Worm (Caenorhabditis elegans) whole organism, late embryonic: ENCODE measurements around the gene C44H9.6.

Experiments
- C08G9.2 ChIP-seq: sonication (generic microtip); optimal IDR thresholded peaks from 2 replicates; lab custom pipeline; 2016; ENCODE audit warnings: mild to moderate bottlenecking, missing genetic modification characterization, moderate library complexity, missing compliant biosample characterization
- F13H6.1 ChIP-seq: sonication (generic microtip); optimal IDR thresholded peaks from 2 replicates; lab custom pipeline; 2016; ENCODE audit warnings: missing genetic modification characterization, missing compliant biosample characterization
- K02D7.2 ChIP-seq: sonication (generic microtip); optimal IDR thresholded peaks from 2 replicates; lab custom pipeline; 2017; ENCODE audit warnings: mild to moderate bottlenecking, missing genetic modification characterization, missing compliant biosample characterization
- Y22D7AL.16 ChIP-seq: sonication (generic microtip); optimal IDR thresholded peaks from 2 replicates; lab custom pipeline; 2016; ENCODE audit warnings: missing genetic modification characterization, missing compliant biosample characterization
- ahr-1 ChIP-seq: sonication (generic microtip); optimal IDR thresholded peaks from 2 replicates; lab custom pipeline; 2016; ENCODE audit warnings: missing genetic modification characterization, missing compliant biosample characterization
- ama-1 ChIP-seq: fragments of 150-350 bp; optimal IDR thresholded peaks from 2 replicates; lab custom pipeline; 2014
- ceh-14 ChIP-seq: sonication (generic microtip); optimal IDR thresholded peaks from 2 replicates; lab custom pipeline; 2016; ENCODE audit warnings: missing genotype, missing genetic modification characterization, missing compliant biosample characterization
- ceh-18 ChIP-seq: sonication (generic microtip); optimal IDR thresholded peaks from 2 replicates; lab custom pipeline; 2016; ENCODE audit warnings: missing genetic modification characterization, missing compliant biosample characterization
- ceh-19 ChIP-seq: fragments of 200-800 bp; sonication (Bioruptor generic); optimal IDR thresholded peaks from 2 replicates; lab custom pipeline; 2018; ENCODE audit warnings: mild to moderate bottlenecking, missing genetic modification characterization, missing compliant biosample characterization
- ceh-2 ChIP-seq: sonication (generic microtip); optimal IDR thresholded peaks from 2 replicates; lab custom pipeline; 2016; ENCODE audit warnings: missing genotype, missing genetic modification characterization, missing compliant biosample characterization
- ceh-24 ChIP-seq: sonication (generic microtip); optimal IDR thresholded peaks from 2 replicates; lab custom pipeline; 2016; ENCODE audit warnings: mild to moderate bottlenecking, missing genetic modification characterization, missing compliant biosample characterization
- ceh-31 ChIP-seq: sonication (generic microtip); optimal IDR thresholded peaks from 2 replicates; lab custom pipeline; 2016; ENCODE audit warnings: missing genetic modification characterization, missing compliant biosample characterization
- ceh-34 ChIP-seq: sonication (generic microtip); optimal IDR thresholded peaks from 2 replicates; lab custom pipeline; 2016; ENCODE audit warnings: mild to moderate bottlenecking, missing genetic modification characterization, missing compliant biosample characterization
- ceh-48 ChIP-seq: sonication (generic microtip); optimal IDR thresholded peaks from 2 replicates; lab custom pipeline; 2016; ENCODE audit warnings: missing genetic modification characterization, inconsistent platforms, missing compliant biosample characterization
- che-1 ChIP-seq: sonication (generic microtip); optimal IDR thresholded peaks from 2 replicates; lab custom pipeline; 2016; ENCODE audit warnings: mild to moderate bottlenecking, missing genetic modification characterization, missing compliant biosample characterization
- elt-2 ChIP-seq: sonication (generic microtip); optimal IDR thresholded peaks from 2 replicates; lab custom pipeline; 2016; ENCODE audit warnings: missing genetic modification reagents, missing genetic modification characterization, missing compliant biosample characterization
- ets-4 ChIP-seq: sonication (generic microtip); optimal IDR thresholded peaks from 2 replicates; lab custom pipeline; 2016; ENCODE audit warnings: missing genetic modification characterization, missing compliant biosample characterization
- hlh-13 ChIP-seq: fragments of 200-800 bp; sonication (Bioruptor generic); optimal IDR thresholded peaks from 2 replicates; lab custom pipeline; 2018; ENCODE audit warnings: mild to moderate bottlenecking, missing genetic modification characterization, missing compliant biosample characterization
- hlh-30 ChIP-seq: sonication (generic microtip); optimal IDR thresholded peaks from 2 replicates; lab custom pipeline; 2017; ENCODE audit warnings: antibody characterized with exemption, missing genetic modification characterization, missing compliant biosample characterization; ENCODE audit not compliant: insufficient read depth
- hlh-6 ChIP-seq: sonication (generic microtip); optimal IDR thresholded peaks from 2 replicates; lab custom pipeline; 2016; ENCODE audit warnings: missing genotype, missing genetic modification characterization, missing compliant biosample characterization
- hlh-8 ChIP-seq: sonication (generic microtip); optimal IDR thresholded peaks from 2 replicates; lab custom pipeline; 2016; ENCODE audit warnings: missing genotype, missing genetic modification characterization, missing compliant biosample characterization
- lim-6 ChIP-seq: sonication (generic microtip); optimal IDR thresholded peaks from 2 replicates; lab custom pipeline; 2016; ENCODE audit warnings: missing genetic modification characterization, missing compliant biosample characterization
- nfya-1 ChIP-seq: sonication (generic microtip); optimal IDR thresholded peaks from 2 replicates; lab custom pipeline; 2017; ENCODE audit warnings: missing genetic modification characterization, mild to moderate bottlenecking, missing compliant biosample characterization, antibody characterized with exemption, moderate library complexity
- nhr-11 ChIP-seq: fragments of 150-350 bp; optimal IDR thresholded peaks from 2 replicates; lab custom pipeline; 2014; ENCODE audit warnings: missing biosample characterization, missing genetic modification characterization
- npax-4 ChIP-seq: sonication (generic microtip); optimal IDR thresholded peaks from 2 replicates; lab custom pipeline; 2016; ENCODE audit warnings: missing genetic modification characterization, missing compliant biosample characterization
- odd-2 ChIP-seq: sonication (generic microtip); optimal IDR thresholded peaks from 2 replicates; lab custom pipeline; 2017; ENCODE audit warnings: antibody characterized with exemption, mild to moderate bottlenecking, missing genetic modification characterization, missing compliant biosample characterization
- pax-1 ChIP-seq: fragments of 150-350 bp; optimal IDR thresholded peaks from 2 replicates; lab custom pipeline; 2014; ENCODE audit warnings: missing biosample characterization, missing genetic modification characterization
- pha-2 ChIP-seq: sonication (generic microtip); optimal IDR thresholded peaks from 2 replicates; lab custom pipeline; 2017; ENCODE audit warnings: mild to moderate bottlenecking, missing genetic modification characterization, missing compliant biosample characterization
- pha-4 ChIP-seq: fragments of 150-350 bp; optimal IDR thresholded peaks from 2 replicates; lab custom pipeline; 2018; ENCODE audit warnings: missing biosample characterization, missing genetic modification reagents, missing genetic modification characterization
- pros-1 ChIP-seq: fragments of 150-350 bp; optimal IDR thresholded peaks from 2 replicates; lab custom pipeline; 2014; ENCODE audit warnings: missing biosample characterization, missing genetic modification reagents, missing genetic modification characterization
- ref-2 ChIP-seq: sonication (generic microtip); optimal IDR thresholded peaks from 2 replicates; lab custom pipeline; 2016; ENCODE audit warnings: missing genetic modification characterization, missing compliant biosample characterization
- rnt-1 ChIP-seq: sonication (generic microtip); optimal IDR thresholded peaks from 2 replicates; lab custom pipeline; 2016; ENCODE audit warnings: missing genetic modification characterization, missing compliant biosample characterization
- sdc-2 ChIP-seq: sonication (generic microtip); optimal IDR thresholded peaks from 2 replicates; lab custom pipeline; 2016; ENCODE audit warnings: missing genotype, missing genetic modification characterization, missing compliant biosample characterization
- sox-4 ChIP-seq: sonication (generic microtip); optimal IDR thresholded peaks from 2 replicates; lab custom pipeline; 2017; ENCODE audit warnings: mild to moderate bottlenecking, missing genetic modification characterization, inconsistent platforms, missing compliant biosample characterization
- syd-9 ChIP-seq: sonication (generic microtip); optimal IDR thresholded peaks from 2 replicates; lab custom pipeline; 2016; ENCODE audit warnings: mild to moderate bottlenecking, missing genetic modification characterization, moderate library complexity, missing compliant biosample characterization
- tbx-2 ChIP-seq: sonication (generic microtip); optimal IDR thresholded peaks from 2 replicates; lab custom pipeline; 2016; ENCODE audit warnings: missing genetic modification characterization, missing compliant biosample characterization
- ttx-3 ChIP-seq: sonication (generic microtip); optimal IDR thresholded peaks from 2 replicates; lab custom pipeline; 2016; ENCODE audit warnings: missing genetic modification reagents, missing genetic modification characterization, missing compliant biosample characterization
- unc-42 ChIP-seq: sonication (generic microtip); optimal IDR thresholded peaks from 2 replicates; lab custom pipeline; 2016; ENCODE audit warnings: missing genotype, missing genetic modification characterization, missing compliant biosample characterization
- unc-55 ChIP-seq: sonication (generic microtip); optimal IDR thresholded peaks from 2 replicates; lab custom pipeline; 2017; ENCODE audit warnings: missing biosample characterization, missing genetic modification reagents, missing genetic modification characterization

The C44H9.6 gene

ce11 chrV:12816672-12817071 lies 28.5 kb downstream of the C44H9.6 start:
- TF ChIP-seq pha-4 (tag; lab: Kevin White, UChicago), result no peak
- no peak for TF ChIP-seq syd-9 (tag; lab: Kevin White, UChicago)
- no peak for TF ChIP-seq npax-4 (tag; lab: Kevin White, UChicago)
- no peak for TF ChIP-seq nhr-11 (tag; lab: Kevin White, UChicago)
- no peak for TF ChIP-seq ceh-48 (tag; lab: Kevin White, UChicago)
- TF ChIP-seq ceh-18 (tag; lab: Kevin White, UChicago), result no peak
- TF ChIP-seq che-1 (tag; lab: Kevin White, UChicago), result no peak
- TF ChIP-seq rnt-1 (tag; lab: Kevin White, UChicago), result no peak
- TF ChIP-seq odd-2, result no peak
- no peak for TF ChIP-seq tbx-2 (tag; lab: Kevin White, UChicago)
- TF ChIP-seq hlh-8, result no peak
- TF ChIP-seq, all 69 proteins: peak for 0

- TF ChIP-seq pax-1 (tag; lab: Kevin White, UChicago) (no peak), unc-55 (GFP tag; lab: Kevin White, UChicago) (no peak), elt-2 (tag; lab: Kevin White, UChicago) (no peak)
- TF ChIP-seq, all 69 proteins: peak for 0
Measured at ce11 chrV:12815386-12815785, 29.8 kb downstream of the C44H9.6 start.

- TF ChIP-seq ceh-31 (tag; lab: Kevin White, UChicago), result peak; percentile 76
- TF ChIP-seq K02D7.2 (tag; lab: Kevin White, UChicago), result no peak
- peak; percentile 53 for TF ChIP-seq C08G9.2 (tag; lab: Kevin White, UChicago)
- TF ChIP-seq ref-2 (tag; lab: Kevin White, UChicago), result peak; percentile 40
- TF ChIP-seq lim-6 (tag; lab: Kevin White, UChicago), result no peak
- peak; percentile 27 for TF ChIP-seq syd-9 (tag; lab: Kevin White, UChicago)
- peak; percentile 96 for TF ChIP-seq hlh-30 (tag; lab: Kevin White, UChicago)
- peak; percentile 70 for TF ChIP-seq unc-55 (GFP tag; lab: Kevin White, UChicago)
- no peak for TF ChIP-seq ama-1 (lab: Kevin White, UChicago)
- peak; percentile 49 for TF ChIP-seq nfya-1
- peak; percentile 52 for TF ChIP-seq unc-42
- peak; percentile 62 for TF ChIP-seq tbx-2 (tag; lab: Kevin White, UChicago)
- no peak for TF ChIP-seq nhr-11 (tag; lab: Kevin White, UChicago)
- TF ChIP-seq hlh-6, result peak; percentile 58
- TF ChIP-seq ceh-34, result peak; percentile 84
- no peak for TF ChIP-seq Y22D7AL.16 (tag; lab: Kevin White, UChicago)
- peak; percentile 63 for TF ChIP-seq F13H6.1 (tag; lab: Kevin White, UChicago)
- no peak for TF ChIP-seq elt-2 (tag; lab: Kevin White, UChicago)
- no peak for TF ChIP-seq ahr-1 (tag; lab: Kevin White, UChicago)
- peak; percentile 30 for TF ChIP-seq ceh-2 (tag; lab: Kevin White, UChicago)
- TF ChIP-seq hlh-13 (GFP tag; lab: Kevin White, UChicago), result no peak
- no peak for TF ChIP-seq ttx-3 (tag; lab: Kevin White, UChicago)
- TF ChIP-seq pros-1 (tag; lab: Kevin White, UChicago), result no peak
- TF ChIP-seq ets-4, result peak; percentile 23
- TF ChIP-seq ceh-18 (tag; lab: Kevin White, UChicago), result peak; percentile 69
- TF ChIP-seq npax-4 (tag; lab: Kevin White, UChicago), result no peak
- peak; percentile 28 for TF ChIP-seq sdc-2 (tag; lab: Kevin White, UChicago)
- TF ChIP-seq ceh-24 (tag; lab: Kevin White, UChicago), result no peak
- TF ChIP-seq ceh-19 (GFP tag; lab: Kevin White, UChicago), result peak; percentile 29
- TF ChIP-seq hlh-8, result no peak
- peak; percentile 42 for TF ChIP-seq ceh-14 (tag; lab: Kevin White, UChicago)
- TF ChIP-seq pax-1 (tag; lab: Kevin White, UChicago), result no peak
- peak; percentile 57 for TF ChIP-seq rnt-1 (tag; lab: Kevin White, UChicago)
- peak; percentile 8 for TF ChIP-seq sox-4
- TF ChIP-seq pha-2, result no peak
Measured at ce11 chrV:12814481-12814882, 30.7 kb downstream of the C44H9.6 start.
